Fruit fly (Drosophila melanogaster) whole organism, prepupa: ENCODE data around the gene CG7029.

Experiments used
- CG10631 ChIP-seq: fragments of 200-800 bp; sonication (Bioruptor generic); optimal IDR thresholded peaks from 2 replicates; lab custom pipeline; 2016; ENCODE audit warnings: missing biosample characterization, missing genetic modification characterization
- CG34406 ChIP-seq: fragments of 200-800 bp; sonication (Bioruptor generic); optimal IDR thresholded peaks from 3 replicates; lab custom pipeline; 2016; ENCODE audit warnings: missing biosample characterization, missing genetic modification characterization
- Hr38 ChIP-seq: sonication (Bioruptor generic); optimal IDR thresholded peaks from 2 replicates; lab custom pipeline; 2016; ENCODE audit warnings: missing biosample characterization, missing genetic modification characterization
- Sox14 ChIP-seq: fragments of 200-800 bp; sonication (Bioruptor generic); optimal IDR thresholded peaks from 3 replicates; lab custom pipeline; 2016; ENCODE audit warnings: missing biosample characterization, missing genetic modification characterization
- dsx ChIP-seq: fragments of 200-800 bp; optimal IDR thresholded peaks from 3 replicates; lab custom pipeline; 2019; ENCODE audit warnings: missing biosample characterization, mild to moderate bottlenecking, missing genetic modification characterization, moderate library complexity; ENCODE audit not compliant: poor library complexity, severe bottlenecking
- fd85E ChIP-seq: fragments of 200-800 bp; sonication (Bioruptor generic); optimal IDR thresholded peaks from 3 replicates; lab custom pipeline; 2016; ENCODE audit warnings: missing biosample characterization, missing genetic modification characterization
- ss ChIP-seq, 2 experiments: fragments of 200-800 bp; sonication (Bioruptor generic); optimal IDR thresholded peaks; 2 replicates in 1 of 2; 3 replicates in 1 of 2; lab custom pipeline; 2017 to 2018; ENCODE audit warnings: mild to moderate bottlenecking in 2 of 2, missing biosample characterization in 2 of 2, missing genetic modification characterization in 2 of 2, moderate library complexity in 1 of 2

DNA sequence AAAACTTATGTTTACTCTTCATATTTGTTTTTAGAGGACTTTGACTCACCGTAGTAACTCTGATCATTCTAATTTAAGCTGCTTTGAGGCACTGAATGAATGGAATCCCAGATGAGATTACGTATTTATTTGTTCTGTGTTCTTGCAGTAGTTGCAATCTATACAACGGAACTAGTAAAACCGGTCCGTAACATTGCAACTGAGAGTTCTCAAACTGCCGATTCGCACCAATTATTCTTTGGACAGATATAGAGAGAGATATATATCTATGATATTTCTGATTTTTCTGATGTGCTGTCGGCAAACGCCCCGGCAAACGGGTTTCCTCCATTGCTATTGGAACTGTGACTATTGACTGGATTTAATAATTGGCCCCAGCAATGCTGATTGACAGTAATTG is 16.9 kb downstream of the CG7029 start, which contains the start of gene CG13841:
- no peak for TF ChIP-seq CG10631 (GFP tag; lab: Kevin White, UChicago)
- TF ChIP-seq ss (GFP tag; optimal IDR thresholded peaks at IDR 0.05; lab: Kevin White, UChicago): no peak
- no peak for TF ChIP-seq CG34406 (GFP tag; lab: Kevin White, UChicago)
- no peak for TF ChIP-seq fd85E (GFP tag; lab: Kevin White, UChicago)
- no peak for TF ChIP-seq dsx (GFP tag; lab: Kevin White, UChicago)
- TF ChIP-seq Hr38: no peak
- no peak for TF ChIP-seq Sox14
